Worm (Caenorhabditis elegans): ENCODE data around the gene K09C4.10.

ce11 chrX:3315891-3316657 lies 36.0 kb upstream of the K09C4.10 start:
- no peak for TF ChIP-seq ama-1 (optimal IDR thresholded peaks at IDR 0.05)
- no peak for TF ChIP-seq pha-4 (tag; optimal IDR thresholded peaks at IDR 0.05)
- no peak for TF ChIP-seq pqm-1 (tag; optimal IDR thresholded peaks at IDR 0.05)
- no peak for TF ChIP-seq C08G9.2 (tag; optimal IDR thresholded peaks at IDR 0.05)
- no peak for TF ChIP-seq unc-55 (GFP tag; optimal IDR thresholded peaks at IDR 0.05)
- no peak for TF ChIP-seq npax-4 (tag; optimal IDR thresholded peaks at IDR 0.05)
- no peak for TF ChIP-seq rnt-1 (tag; optimal IDR thresholded peaks at IDR 0.05)

Data from whole organism, late embryonic.